Worm (Caenorhabditis elegans): ENCODE results near the gene K06B4.4.
A peak's percentile ranks its signal among the peaks of the same experiment; 100 is the strongest.

Gene K06B4.4

DNA sequence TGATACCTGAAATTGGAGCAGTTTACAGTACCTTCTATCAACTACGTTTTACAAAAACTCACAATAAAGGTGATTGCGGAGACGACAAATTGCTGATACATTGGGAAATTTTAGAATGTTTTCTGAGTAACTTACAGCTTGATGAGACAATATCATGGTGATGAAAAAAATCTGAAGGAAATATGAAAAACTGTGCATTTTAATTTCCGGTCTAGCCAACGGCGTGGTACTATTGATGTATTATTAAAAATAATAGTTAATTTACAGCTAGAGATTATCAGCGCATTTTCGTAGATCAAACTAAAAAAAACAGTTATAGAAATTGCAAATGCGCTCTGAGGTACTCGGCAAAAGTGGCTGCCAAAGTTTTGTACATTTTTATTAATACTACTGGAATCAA lies 29.1 kb downstream of the K06B4.4 start, which contains the start of gene srx-29:
Gene srx-29 (minus strand): TSS at position 101 of the 400 bp plus-strand sequence.
- TF ChIP-seq ceh-28 (tag; optimal IDR thresholded peaks at IDR 0.05): no peak
- TF ChIP-seq pha-4 (tag; optimal IDR thresholded peaks at IDR 0.05): no peak
- no peak for TF ChIP-seq R02D3.7 (tag; optimal IDR thresholded peaks at IDR 0.05)
- no peak for TF ChIP-seq nhr-11 (tag; optimal IDR thresholded peaks at IDR 0.05)
- no peak for TF ChIP-seq ama-1 (optimal IDR thresholded peaks at IDR 0.05)
- no peak for TF ChIP-seq nfya-1 (tag; optimal IDR thresholded peaks at IDR 0.05; ENCODE audit: insufficient read depth)
- TF ChIP-seq egl-5 (tag; optimal IDR thresholded peaks at IDR 0.05): no peak
- no peak for TF ChIP-seq nhr-12 (tag; optimal IDR thresholded peaks at IDR 0.05)

DNA sequence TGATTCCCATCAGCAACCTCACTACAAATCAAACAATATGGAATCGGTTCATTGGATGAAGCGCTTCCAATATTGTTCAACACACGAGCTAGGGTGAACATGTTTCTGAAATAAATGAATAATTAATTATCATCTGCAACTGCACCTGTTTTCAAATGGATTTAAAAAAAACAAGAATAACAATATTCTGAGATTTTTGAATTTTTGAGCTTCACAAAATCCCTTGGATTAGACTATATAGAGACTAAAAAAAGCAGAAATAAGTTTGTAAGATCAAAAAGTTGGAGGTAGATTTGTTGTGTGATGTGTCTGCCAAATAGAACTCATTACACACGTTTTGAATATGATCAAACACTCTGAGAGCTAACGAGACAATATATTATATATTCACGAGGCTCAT lies 30.8 kb downstream of the K06B4.4 start, which contains the start of gene nhr-199:
Gene nhr-199 (minus strand): TSS at position 101 of the 400 bp plus-strand sequence.
- no peak for TF ChIP-seq aly-2 (tag; optimal IDR thresholded peaks at IDR 0.05)
- TF ChIP-seq nhr-23 (tag; optimal IDR thresholded peaks at IDR 0.05): no peak
- no peak for TF ChIP-seq hmg-11 (tag; optimal IDR thresholded peaks at IDR 0.05)
- TF ChIP-seq ZK546.5 (tag; optimal IDR thresholded peaks at IDR 0.05): no peak
- no peak for TF ChIP-seq fos-1 (tag; optimal IDR thresholded peaks at IDR 0.05)
- no peak for TF ChIP-seq mml-1 (tag; optimal IDR thresholded peaks at IDR 0.05)
- no peak for TF ChIP-seq ama-1 (optimal IDR thresholded peaks at IDR 0.05)
- no peak for TF ChIP-seq egl-5 (tag; optimal IDR thresholded peaks at IDR 0.05)
- TF ChIP-seq ceh-16 (tag; optimal IDR thresholded peaks at IDR 0.05): no peak
- no peak for TF ChIP-seq pqm-1 (tag; optimal IDR thresholded peaks at IDR 0.05)
- no peak for TF ChIP-seq eor-1 (tag; optimal IDR thresholded peaks at IDR 0.05)
- TF ChIP-seq elt-1 (tag; optimal IDR thresholded peaks at IDR 0.05): no peak
- TF ChIP-seq ceh-28 (tag; optimal IDR thresholded peaks at IDR 0.05): no peak
- TF ChIP-seq zag-1 (tag; optimal IDR thresholded peaks at IDR 0.05): no peak
- no peak for TF ChIP-seq skn-1 (tag; optimal IDR thresholded peaks at IDR 0.05)
- no peak for TF ChIP-seq sea-2 (GFP tag; optimal IDR thresholded peaks at IDR 0.05)
- TF ChIP-seq lin-39 (tag; optimal IDR thresholded peaks at IDR 0.05): no peak
- no peak for TF ChIP-seq fkh-2 (tag; optimal IDR thresholded peaks at IDR 0.05)
- TF ChIP-seq nhr-77 (tag; optimal IDR thresholded peaks at IDR 0.05): no peak
- no peak for TF ChIP-seq nhr-237 (tag; optimal IDR thresholded peaks at IDR 0.05)

DNA sequence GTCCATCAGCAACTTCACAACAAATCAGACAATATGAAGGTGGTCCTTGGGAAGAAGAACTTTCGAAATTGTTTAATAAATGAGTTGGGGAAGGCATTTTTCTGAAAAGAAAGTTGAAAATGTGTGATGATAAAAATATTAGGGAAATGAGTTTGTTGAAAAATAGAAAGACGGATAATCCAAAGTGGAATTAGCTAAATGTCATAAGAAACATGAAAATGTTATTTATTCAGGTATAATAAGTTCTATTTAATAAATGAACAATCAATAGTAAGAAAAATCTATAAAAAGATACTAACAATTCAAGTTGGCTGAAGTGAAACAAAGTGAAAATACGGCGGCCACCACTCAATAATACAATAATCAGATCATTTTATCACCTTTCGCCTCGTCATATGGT lies 33.3 kb downstream of the K06B4.4 start, which contains the start of gene nhr-53:
Gene nhr-53 (minus strand): TSS at position 101 of the 400 bp plus-strand sequence.
- TF ChIP-seq nhr-25 (tag; optimal IDR thresholded peaks at IDR 0.05): no peak
- no peak for TF ChIP-seq nhr-11 (tag; optimal IDR thresholded peaks at IDR 0.05)
- TF ChIP-seq ztf-4 (tag; optimal IDR thresholded peaks at IDR 0.05): no peak
- TF ChIP-seq snpc-4 (tag; optimal IDR thresholded peaks at IDR 0.05): no peak
- no peak for TF ChIP-seq ZK546.5 (tag; optimal IDR thresholded peaks at IDR 0.05)
- no peak for TF ChIP-seq ceh-82 (tag; optimal IDR thresholded peaks at IDR 0.05)
- TF ChIP-seq nhr-76 (tag; optimal IDR thresholded peaks at IDR 0.05): no peak

DNA sequence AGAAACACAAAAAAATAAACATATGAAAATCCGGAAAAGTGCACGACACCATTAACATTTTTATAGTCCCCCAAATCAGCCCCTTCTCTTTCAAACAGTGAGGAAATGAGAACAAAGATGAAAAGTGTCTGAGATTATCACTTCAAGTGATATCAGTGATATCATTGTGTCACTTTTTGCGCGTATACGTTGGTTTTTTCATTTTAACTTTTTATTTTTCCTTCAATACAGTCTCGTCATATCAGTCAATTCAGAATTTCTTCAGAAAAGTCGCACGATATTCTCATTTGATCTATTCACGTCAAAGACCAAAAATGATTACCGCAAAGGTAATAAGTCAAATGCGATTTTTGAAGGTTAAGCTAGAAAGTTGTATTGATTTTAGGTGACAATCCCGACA lies 35.8 kb downstream of the K06B4.4 start, which contains the start of gene twk-34:
Gene twk-34 (plus strand): TSS at position 216 of the 400 bp plus-strand sequence.
- TF ChIP-seq elt-3 (tag; optimal IDR thresholded peaks at IDR 0.05): peak in 1 of 3 experiments; percentile 52
- TF ChIP-seq nhr-28 (tag; optimal IDR thresholded peaks at IDR 0.05): no peak

DNA sequence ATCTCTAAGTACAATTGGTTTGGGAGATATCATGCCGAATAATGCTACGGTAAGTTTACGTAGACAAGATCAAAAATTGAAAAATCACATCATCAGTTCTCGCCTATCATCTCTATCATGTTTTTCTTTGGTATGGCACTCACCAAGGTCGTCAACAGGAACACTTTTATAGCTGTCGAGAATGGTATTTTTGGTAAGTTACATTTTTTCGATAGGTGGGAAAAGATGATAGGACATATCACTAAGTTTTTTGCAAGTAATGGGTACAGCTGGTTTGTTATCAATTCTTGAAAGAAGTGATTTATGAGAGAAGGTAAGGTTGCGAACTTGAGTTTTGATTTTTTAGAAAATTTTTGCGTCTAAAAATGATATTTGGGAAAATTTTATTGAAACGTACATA lies 39.0 kb downstream of the K06B4.4 start:
- TF ChIP-seq egl-27 (tag; optimal IDR thresholded peaks at IDR 0.05) (no peak), nhr-25 (tag; optimal IDR thresholded peaks at IDR 0.05) (peak; percentile 24), elt-3 (tag; optimal IDR thresholded peaks at IDR 0.05) (peak in 2 of 3 experiments; percentile 17 to 74)

DNA sequence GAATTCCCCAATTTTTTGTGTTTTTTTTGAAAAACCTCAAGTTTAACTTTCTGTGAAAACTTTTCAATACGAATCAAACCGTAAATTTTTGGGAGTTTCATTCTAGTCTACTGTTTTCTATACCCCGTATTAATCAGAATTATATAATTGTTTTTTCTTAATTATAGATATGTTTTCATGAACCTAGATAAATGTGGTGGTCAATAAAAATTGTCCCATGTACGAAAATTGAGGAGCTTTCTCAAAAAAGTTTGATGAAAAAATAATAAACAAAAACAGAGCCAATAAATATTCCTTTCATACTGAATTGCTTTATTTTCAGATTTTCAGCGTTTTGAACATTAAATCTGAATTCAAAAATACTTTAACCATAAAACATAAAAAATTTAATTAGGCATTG lies 41.4 kb downstream of the K06B4.4 start, which contains the start of gene Y6E2A.1:
Gene Y6E2A.1 (minus strand): TSS at position 101 of the 400 bp plus-strand sequence.
- TF ChIP-seq fos-1 (tag; optimal IDR thresholded peaks at IDR 0.05): no peak
- TF ChIP-seq R02D3.7 (tag; optimal IDR thresholded peaks at IDR 0.05): no peak
- no peak for TF ChIP-seq ceh-9 (tag; optimal IDR thresholded peaks at IDR 0.05)
- TF ChIP-seq ceh-82 (tag; optimal IDR thresholded peaks at IDR 0.05): no peak
- no peak for TF ChIP-seq nhr-28 (tag; optimal IDR thresholded peaks at IDR 0.05)
- no peak for TF ChIP-seq mdl-1 (tag; optimal IDR thresholded peaks at IDR 0.05)
- TF ChIP-seq nhr-76 (tag; optimal IDR thresholded peaks at IDR 0.05): no peak
- TF ChIP-seq pqm-1 (tag; optimal IDR thresholded peaks at IDR 0.05): no peak
